Worm (Caenorhabditis elegans): ENCODE data around the gene K01A2.4.

The K01A2.4 gene

DNA sequence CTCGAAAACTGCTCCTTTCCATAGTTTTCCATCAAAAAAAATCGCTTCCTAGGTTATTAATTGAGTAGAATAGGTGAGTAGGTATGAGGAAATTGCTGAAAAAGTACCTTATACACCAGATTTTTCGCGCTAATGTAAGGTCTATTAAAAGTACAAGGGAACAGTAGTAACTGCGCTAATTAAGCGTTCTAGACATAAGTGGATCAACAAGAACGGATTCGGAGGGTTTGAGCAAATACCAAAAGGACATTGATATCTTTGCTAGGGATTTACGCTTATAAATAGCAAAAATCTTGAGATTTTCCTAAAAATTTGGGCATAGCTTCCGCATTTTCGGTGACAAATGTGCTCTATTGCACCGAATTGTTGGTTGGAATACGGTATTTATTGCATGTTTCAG, 33.4 kb upstream of the K01A2.4 start, which contains the start of gene B0432.7:
TSS of gene B0432.7 (minus strand) at position 101 of the 400 bp plus-strand sequence.
- TF ChIP-seq ceh-16 (tag; optimal IDR thresholded peaks at IDR 0.05), result no peak
- TF ChIP-seq nhr-12 (tag; optimal IDR thresholded peaks at IDR 0.05), result no peak
- TF ChIP-seq C34F6.9 (tag; optimal IDR thresholded peaks at IDR 0.05), result no peak
- no peak for TF ChIP-seq mab-5 (tag; optimal IDR thresholded peaks at IDR 0.05)
- no peak for TF ChIP-seq fos-1 (tag; optimal IDR thresholded peaks at IDR 0.05)
- no peak for TF ChIP-seq blmp-1 (tag; optimal IDR thresholded peaks at IDR 0.05; ENCODE audit: insufficient read depth)
- TF ChIP-seq lin-39 (tag; optimal IDR thresholded peaks at IDR 0.05), result no peak
- no peak for TF ChIP-seq dmd-4 (tag; optimal IDR thresholded peaks at IDR 0.05)
- no peak for TF ChIP-seq crh-2 (tag; optimal IDR thresholded peaks at IDR 0.05)
- no peak for TF ChIP-seq mbf-1 (tag; optimal IDR thresholded peaks at IDR 0.05)
- TF ChIP-seq unc-55 (GFP tag; optimal IDR thresholded peaks at IDR 0.05), result no peak

DNA sequence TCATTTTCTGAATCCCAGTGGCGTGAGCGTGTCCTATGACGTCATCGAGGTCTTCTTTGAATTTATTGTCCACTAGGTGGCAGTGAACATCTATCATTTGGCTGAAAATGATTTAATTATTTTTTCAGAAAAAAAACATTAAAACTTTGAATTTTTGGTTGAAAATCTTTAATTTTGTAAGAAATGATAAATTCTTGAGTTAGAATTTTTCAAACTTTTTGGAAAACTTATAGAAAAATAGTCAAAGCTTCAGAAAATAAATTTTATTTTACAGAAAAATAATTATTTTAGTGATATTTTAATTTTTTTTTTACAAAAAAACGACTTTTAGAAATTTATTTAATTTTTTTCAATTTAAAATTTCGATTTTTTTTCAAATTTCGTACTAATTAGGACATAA, 28.6 kb upstream of the K01A2.4 start, which contains the start of gene B0432.8:
TSS of gene B0432.8 (minus strand) at position 101 of the 400 bp plus-strand sequence.
- TF ChIP-seq Y55F3AM.14 (GFP tag; optimal IDR thresholded peaks at IDR 0.05) (no peak), sma-3 (GFP tag; optimal IDR thresholded peaks at IDR 0.05) (no peak), ceh-82 (tag; optimal IDR thresholded peaks at IDR 0.05) (no peak), crh-2 (tag; optimal IDR thresholded peaks at IDR 0.05) (no peak), lin-13 (GFP tag; optimal IDR thresholded peaks at IDR 0.05) (no peak), aly-2 (tag; optimal IDR thresholded peaks at IDR 0.05) (no peak), C34F6.9 (tag; optimal IDR thresholded peaks at IDR 0.05) (no peak), nhr-129 (tag; optimal IDR thresholded peaks at IDR 0.05) (no peak), mbf-1 (tag; optimal IDR thresholded peaks at IDR 0.05) (no peak), ceh-16 (tag; optimal IDR thresholded peaks at IDR 0.05) (no peak), nhr-237 (tag; optimal IDR thresholded peaks at IDR 0.05) (no peak), nhr-11 (tag; optimal IDR thresholded peaks at IDR 0.05) (no peak), ztf-11 (tag; optimal IDR thresholded peaks at IDR 0.05) (no peak), sma-9 (GFP tag; optimal IDR thresholded peaks at IDR 0.05) (no peak), sma-9 (tag; optimal IDR thresholded peaks at IDR 0.05) (no peak), mdl-1 (tag; optimal IDR thresholded peaks at IDR 0.05) (no peak)

DNA sequence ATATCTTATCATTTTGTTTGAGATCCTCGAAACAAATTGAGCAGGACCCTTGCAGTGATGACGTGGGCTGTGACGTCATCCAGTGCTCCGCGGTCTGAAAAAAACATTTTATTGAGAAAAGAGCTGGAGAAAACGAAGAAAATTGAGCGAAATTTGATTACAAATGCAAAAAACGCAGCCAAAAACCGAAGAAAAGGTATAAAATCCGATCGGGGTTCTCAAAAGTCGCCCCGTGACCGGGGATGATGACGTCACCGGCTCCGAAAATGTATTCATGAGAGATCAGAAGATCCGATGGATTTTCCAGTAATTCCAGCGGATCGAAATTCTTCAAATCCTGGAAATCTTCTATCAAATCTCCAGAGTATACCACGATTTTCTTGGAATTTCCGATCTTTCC, 24.8 kb upstream of the K01A2.4 start, which contains the start of gene trul-1:
TSS of gene trul-1 (minus strand) at position 101 of the 400 bp plus-strand sequence.
- TF ChIP-seq sma-3 (GFP tag; optimal IDR thresholded peaks at IDR 0.05) (no peak), nhr-12 (tag; optimal IDR thresholded peaks at IDR 0.05) (no peak)

DNA sequence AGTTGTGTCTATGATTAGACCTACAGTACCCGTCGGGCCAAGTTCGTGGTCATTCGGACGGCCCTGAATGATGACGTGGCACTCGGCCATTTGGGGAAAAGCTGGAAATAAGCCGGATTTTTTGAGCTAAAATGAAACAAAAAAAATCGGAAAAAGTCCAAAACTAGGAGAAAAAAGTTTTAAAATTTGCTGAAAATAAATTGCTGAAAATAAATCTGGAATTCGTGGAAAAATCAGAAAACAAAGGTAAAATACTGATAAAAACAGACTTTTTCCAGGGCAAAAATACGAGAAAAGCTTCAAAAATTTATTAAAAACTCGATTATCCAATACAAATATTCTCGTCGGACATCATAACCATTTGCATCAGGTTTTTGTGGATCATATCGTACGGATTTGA, 23.7 kb upstream of the K01A2.4 start, which contains the start of gene B0432.9:
TSS of gene B0432.9 (minus strand) at position 101 of the 400 bp plus-strand sequence.
- TF ChIP-seq nhr-25 (tag; optimal IDR thresholded peaks at IDR 0.05) (no peak), elt-3 (tag; optimal IDR thresholded peaks at IDR 0.05) (no peak), ztf-1 (GFP tag; conservative IDR thresholded peaks at IDR 0.05) (no peak), nhr-77 (tag; optimal IDR thresholded peaks at IDR 0.05) (no peak), zag-1 (tag; optimal IDR thresholded peaks at IDR 0.05) (no peak), dmd-4 (tag; optimal IDR thresholded peaks at IDR 0.05) (no peak), Y55F3AM.14 (GFP tag; optimal IDR thresholded peaks at IDR 0.05) (no peak), snpc-4 (tag; optimal IDR thresholded peaks at IDR 0.05) (no peak), lin-39 (tag; optimal IDR thresholded peaks at IDR 0.05) (no peak), nhr-21 (tag; optimal IDR thresholded peaks at IDR 0.05) (no peak), mdl-1 (tag; optimal IDR thresholded peaks at IDR 0.05) (no peak), unc-62 (GFP tag; optimal IDR thresholded peaks at IDR 0.05) (no peak), ama-1 (optimal IDR thresholded peaks at IDR 0.05) (no peak)

DNA sequence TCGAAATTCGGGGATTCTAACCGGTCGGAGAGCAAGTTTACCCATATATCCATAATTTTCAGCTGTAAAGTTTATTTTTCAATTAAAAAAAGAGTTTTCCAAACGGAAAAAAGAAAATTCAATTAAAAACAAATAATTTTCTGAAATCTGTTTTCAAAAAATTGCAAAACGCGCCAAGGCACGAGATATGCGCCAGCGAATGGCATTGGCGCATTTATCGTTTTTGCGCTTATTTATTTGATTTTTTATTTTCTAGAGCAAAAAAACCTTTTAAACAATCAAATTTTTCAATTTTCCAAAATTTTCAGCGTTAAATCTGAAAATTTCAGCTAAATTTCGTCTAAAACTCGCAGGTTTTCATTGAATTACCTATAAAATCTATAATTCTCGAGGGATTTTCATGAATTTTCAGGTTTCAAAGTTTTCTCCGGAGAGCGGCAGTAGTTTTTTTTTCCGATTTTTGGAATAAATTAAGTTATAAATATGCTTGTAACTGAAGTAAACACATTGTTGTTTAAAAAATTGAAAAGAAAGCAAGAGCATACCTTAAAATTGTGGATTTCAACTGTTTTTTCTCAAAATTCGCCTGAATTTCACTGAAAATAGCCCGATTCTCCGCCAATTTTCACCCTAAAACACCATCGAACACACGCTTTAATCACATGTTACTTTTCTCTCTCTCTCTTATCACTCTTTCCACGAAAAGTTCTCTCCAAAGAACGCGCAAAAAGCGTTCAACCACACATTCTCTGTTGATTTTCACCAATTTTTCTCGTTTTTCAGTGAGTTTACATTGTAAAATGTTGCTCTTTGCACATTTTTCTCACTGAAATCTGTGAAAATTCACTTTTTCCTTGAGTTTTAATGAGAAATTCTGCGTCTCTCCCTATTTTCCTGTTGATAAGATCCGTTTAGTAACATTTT, 21.4 kb upstream of the K01A2.4 start, which contains the start of gene B0432.10:
TSS of gene B0432.10 (minus strand) at position 649 of the 924 bp plus-strand sequence.
- peak; percentile 47 for TF ChIP-seq fos-1 (tag; optimal IDR thresholded peaks at IDR 0.05)
- TF ChIP-seq sem-4 (tag; optimal IDR thresholded peaks at IDR 0.05), result peak; percentile 77
- TF ChIP-seq mdl-1 (tag; optimal IDR thresholded peaks at IDR 0.05), result peak in 1 of 2 experiments; percentile 4
- no peak for TF ChIP-seq nhr-12 (tag; optimal IDR thresholded peaks at IDR 0.05)
- no peak for TF ChIP-seq elt-1 (tag; optimal IDR thresholded peaks at IDR 0.05)
- no peak for TF ChIP-seq elt-3 (tag; optimal IDR thresholded peaks at IDR 0.05)
- TF ChIP-seq nhr-25 (tag; optimal IDR thresholded peaks at IDR 0.05), result peak; percentile 82
- TF ChIP-seq peb-1 (tag; optimal IDR thresholded peaks at IDR 0.05), result no peak
- no peak for TF ChIP-seq blmp-1 (tag; optimal IDR thresholded peaks at IDR 0.05; ENCODE audit: insufficient read depth)
- TF ChIP-seq gmeb-1 (tag; optimal IDR thresholded peaks at IDR 0.05), result peak; percentile 97
- no peak for TF ChIP-seq aly-2 (tag; optimal IDR thresholded peaks at IDR 0.05)
- no peak for TF ChIP-seq ama-1 (optimal IDR thresholded peaks at IDR 0.05)
- TF ChIP-seq snpc-4 (tag; optimal IDR thresholded peaks at IDR 0.05), result peak; percentile 60
- TF ChIP-seq nhr-77 (tag; optimal IDR thresholded peaks at IDR 0.05), result peak; percentile 37
- no peak for TF ChIP-seq ztf-11 (tag; optimal IDR thresholded peaks at IDR 0.05)
- TF ChIP-seq dmd-4 (tag; optimal IDR thresholded peaks at IDR 0.05), result no peak
- no peak for TF ChIP-seq ZK546.5 (tag; optimal IDR thresholded peaks at IDR 0.05)
- TF ChIP-seq egl-27 (tag; optimal IDR thresholded peaks at IDR 0.05), result peak; percentile 81
- TF ChIP-seq nhr-237 (tag; optimal IDR thresholded peaks at IDR 0.05), result peak; percentile 40
- TF ChIP-seq nhr-21 (tag; optimal IDR thresholded peaks at IDR 0.05), result peak; percentile 63
- TF ChIP-seq sma-3 (GFP tag; optimal IDR thresholded peaks at IDR 0.05), result peak; percentile 74
- no peak for TF ChIP-seq unc-39 (tag; optimal IDR thresholded peaks at IDR 0.05)
- peak; percentile 96 for TF ChIP-seq C34F6.9 (tag; optimal IDR thresholded peaks at IDR 0.05)
- no peak for TF ChIP-seq lin-39 (tag; optimal IDR thresholded peaks at IDR 0.05)
- no peak for TF ChIP-seq Y55F3AM.14 (GFP tag; optimal IDR thresholded peaks at IDR 0.05)
- no peak for TF ChIP-seq unc-62 (GFP tag; optimal IDR thresholded peaks at IDR 0.05)
- peak; percentile 8 for TF ChIP-seq R02D3.7 (tag; optimal IDR thresholded peaks at IDR 0.05)

Data from whole organism, L2 larva.